Fruit fly (Drosophila melanogaster) whole organism, pupa: ENCODE measurements around the gene Gen.

Experiments used
- CG10348 ChIP-seq: fragments of 200-800 bp; sonication (Bioruptor generic); IDR thresholded peaks from 2 replicates; pipeline ENCODE4 v1.3.6; 2022; ENCODE audit warnings: missing biosample characterization, missing genetic modification characterization
- CG12605 ChIP-seq: fragments of 200-800 bp; sonication (Bioruptor generic); IDR thresholded peaks from 2 replicates; pipeline ENCODE4 v1.3.6; 2022; ENCODE audit warnings: missing biosample characterization, missing genetic modification characterization
- CG13204 ChIP-seq: fragments of 200-800 bp; sonication (Bioruptor generic); optimal IDR thresholded peaks from 2 replicates; lab custom pipeline; 2018; ENCODE audit warnings: missing biosample characterization, mild to moderate bottlenecking, missing genetic modification characterization, moderate library complexity
- CG14655 ChIP-seq: fragments of 200-800 bp; sonication (Bioruptor generic); optimal IDR thresholded peaks from 3 replicates; lab custom pipeline; 2017; ENCODE audit warnings: mild to moderate bottlenecking, missing biosample characterization, missing genetic modification reagents, missing genetic modification characterization
- CG15710 ChIP-seq: fragments of 200-800 bp; sonication (Bioruptor generic); optimal IDR thresholded peaks from 2 replicates; lab custom pipeline; 2018; ENCODE audit warnings: missing biosample characterization, mild to moderate bottlenecking, missing genetic modification characterization, moderate library complexity
- CG17806 ChIP-seq: fragments of 200-800 bp; sonication (Bioruptor generic); optimal IDR thresholded peaks from 2 replicates; lab custom pipeline; 2018; ENCODE audit warnings: missing biosample characterization, mild to moderate bottlenecking, missing genetic modification characterization, moderate library complexity
- CG32121 ChIP-seq: fragments of 200-800 bp; sonication (Bioruptor generic); IDR thresholded peaks from 2 replicates; pipeline ENCODE4 v1.3.6; 2022; ENCODE audit warnings: missing biosample characterization, missing genetic modification characterization
- CG34367 ChIP-seq: fragments of 200-800 bp; sonication (Bioruptor generic); optimal IDR thresholded peaks from 2 replicates; lab custom pipeline; 2018; ENCODE audit warnings: missing biosample characterization, mild to moderate bottlenecking, missing genetic modification characterization
- CG4496 ChIP-seq: fragments of 200-800 bp; sonication (Bioruptor generic); IDR thresholded peaks from 3 replicates; pipeline ENCODE4 v1.3.6; 2022; ENCODE audit warnings: missing biosample characterization, missing genetic modification characterization
- CG8159 ChIP-seq: fragments of 200-800 bp; sonication (Bioruptor generic); optimal IDR thresholded peaks from 3 replicates; lab custom pipeline; 2018; ENCODE audit warnings: missing biosample characterization, mild to moderate bottlenecking, missing genetic modification characterization, moderate library complexity
- CG8301 ChIP-seq: fragments of 200-800 bp; sonication (Bioruptor generic); optimal IDR thresholded peaks from 2 replicates; lab custom pipeline; 2018; ENCODE audit warnings: missing biosample characterization, mild to moderate bottlenecking, missing genetic modification characterization
- CG9948 ChIP-seq: fragments of 200-800 bp; sonication (Bioruptor generic); optimal IDR thresholded peaks from 2 replicates; lab custom pipeline; 2018; ENCODE audit warnings: missing biosample characterization, mild to moderate bottlenecking, missing genetic modification characterization, moderate library complexity
- D1 ChIP-seq: fragments of 200-800 bp; sonication (Bioruptor generic); optimal IDR thresholded peaks from 2 replicates; lab custom pipeline; 2018; ENCODE audit warnings: missing biosample characterization, mild to moderate bottlenecking, missing genetic modification characterization, moderate library complexity
- EcR ChIP-seq: fragments of 200-800 bp; sonication (Bioruptor generic); optimal IDR thresholded peaks from 3 replicates; lab custom pipeline; 2019; ENCODE audit warnings: missing biosample characterization, missing genetic modification characterization, mild to moderate bottlenecking, moderate library complexity, missing genetic modification reagents
- Ets98B ChIP-seq: fragments of 200-800 bp; sonication (Bioruptor generic); IDR thresholded peaks from 2 replicates; pipeline ENCODE4 v1.3.6; 2022; ENCODE audit warnings: missing biosample characterization, missing genetic modification characterization
- Pif1A ChIP-seq: fragments of 200-800 bp; sonication (Bioruptor generic); optimal IDR thresholded peaks from 3 replicates; lab custom pipeline; 2016; ENCODE audit warnings: missing biosample characterization, missing genetic modification characterization
- Pif1B ChIP-seq: fragments of 200-800 bp; sonication (Bioruptor generic); optimal IDR thresholded peaks from 3 replicates; lab custom pipeline; 2016; ENCODE audit warnings: missing biosample characterization, missing genetic modification characterization
- Snoo ChIP-seq: fragments of 200-800 bp; sonication (Bioruptor generic); optimal IDR thresholded peaks from 3 replicates; lab custom pipeline; 2017; ENCODE audit warnings: missing biosample characterization, mild to moderate bottlenecking, missing genetic modification characterization, inconsistent platforms
- fd96Ca ChIP-seq: fragments of 200-800 bp; sonication (Bioruptor generic); IDR thresholded peaks from 3 replicates; pipeline ENCODE4 v1.3.6; 2022; ENCODE audit warnings: missing biosample characterization, missing genetic modification characterization
- gl ChIP-seq: fragments of 200-800 bp; sonication (Bioruptor generic); optimal IDR thresholded peaks from 2 replicates; lab custom pipeline; 2018; ENCODE audit warnings: missing biosample characterization, mild to moderate bottlenecking, missing genetic modification characterization
- rn ChIP-seq: fragments of 200-800 bp; sonication (Bioruptor generic); IDR thresholded peaks from 2 replicates; pipeline ENCODE4 v1.3.6; 2022; ENCODE audit warnings: missing biosample characterization, missing genetic modification characterization

The Gen gene

dm6 chr3L:5152354-5152806 is at the start of gene Gen, which contains the start of gene Srp54k:
Gene Gen (minus strand): TSS chr3L:5152376.
Gene Srp54k (plus strand): TSS chr3L:5152678.
- peak; percentile 12; the same call in 1 of the 3 replicates for TF ChIP-seq CG4496 (GFP tag; lab: Robert Waterston, UW)
- no peak for TF ChIP-seq CG32121 (GFP tag; lab: Robert Waterston, UW)
- TF ChIP-seq CG15710 (tag; lab: Kevin White, UChicago), result peak; percentile 31

- TF ChIP-seq fd96Ca (GFP tag; lab: Robert Waterston, UW) (no peak), CG34367 (tag; lab: Kevin White, UChicago) (no peak)
- TF ChIP-seq, all 21 proteins: peak for 0
These were observed 49.6 kb upstream of the Gen start for dm6 chr3L:5201767-5202166.

DNA sequence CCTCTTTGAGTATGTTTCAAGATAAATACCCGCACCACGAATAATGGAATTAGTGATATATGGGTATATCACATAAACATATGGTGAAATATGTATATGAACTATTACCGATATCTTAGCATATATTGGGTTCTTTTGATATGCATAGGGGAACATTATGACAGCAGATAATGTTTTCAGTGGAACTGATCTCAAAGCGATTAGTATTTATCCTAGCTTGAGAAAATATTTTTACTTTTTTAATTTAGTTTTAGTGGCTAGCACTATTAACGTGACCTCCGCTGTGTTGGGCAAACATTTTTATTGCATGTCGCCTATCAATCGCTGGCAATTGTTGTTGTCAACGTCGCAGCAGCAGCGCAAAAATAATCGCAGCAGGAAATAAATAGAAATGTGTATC is 36.2 kb upstream of the Gen start:
- TF ChIP-seq EcR (GFP tag; lab: Kevin White, UChicago), result no peak
- TF ChIP-seq CG34367 (tag; lab: Kevin White, UChicago), result peak; percentile 21
- TF ChIP-seq CG13204, result no peak
- TF ChIP-seq CG8159, result peak; percentile 55
- peak; percentile 76 for TF ChIP-seq CG14655 (GFP tag; lab: Kevin White, UChicago)
- peak; percentile 9 for TF ChIP-seq Pif1B
- TF ChIP-seq gl (tag; lab: Kevin White, UChicago), result no peak
- peak; percentile 57 for TF ChIP-seq CG9948 (tag; lab: Kevin White, UChicago)
- TF ChIP-seq rn (GFP tag; lab: Robert Waterston, UW), result no peak
- TF ChIP-seq CG12605 (GFP tag; lab: Robert Waterston, UW), result 0 out of 2 replicates have a peak, but pooled peaks have one; percentile 8
- peak; percentile 43 for TF ChIP-seq CG15710 (tag; lab: Kevin White, UChicago)
- peak; percentile 63 for TF ChIP-seq CG17806 (tag; lab: Kevin White, UChicago)
- TF ChIP-seq Snoo (tag; lab: Kevin White, UChicago), result no peak
- peak; percentile 71 for TF ChIP-seq CG8301 (tag; lab: Kevin White, UChicago)
- TF ChIP-seq D1 (tag; lab: Kevin White, UChicago), result peak; percentile 2
- TF ChIP-seq CG4496 (GFP tag; lab: Robert Waterston, UW), result peak; percentile 76
- TF ChIP-seq CG10348 (GFP tag; lab: Robert Waterston, UW), result no peak
- peak; percentile 26; the same call in 1 of the 2 replicates for TF ChIP-seq Ets98B
- 0 out of 3 replicates have a peak, but pooled peaks have one; percentile 14 for TF ChIP-seq fd96Ca (GFP tag; lab: Robert Waterston, UW)
- TF ChIP-seq CG32121 (GFP tag; lab: Robert Waterston, UW), result no peak
- TF ChIP-seq Pif1A (GFP tag; lab: Kevin White, UChicago), result peak; percentile 24

- TF ChIP-seq Pif1A (GFP tag; lab: Kevin White, UChicago) (peak; percentile 32), CG14655 (GFP tag; lab: Kevin White, UChicago) (peak; percentile 61), CG10348 (GFP tag; lab: Robert Waterston, UW) (no peak), rn (GFP tag; lab: Robert Waterston, UW) (peak; percentile 48; the same call in 1 of the 2 replicates), D1 (tag; lab: Kevin White, UChicago) (no peak), CG8301 (tag; lab: Kevin White, UChicago) (peak; percentile 74), Pif1B (peak; percentile 10), CG15710 (tag; lab: Kevin White, UChicago) (peak; percentile 49), CG9948 (tag; lab: Kevin White, UChicago) (peak; percentile 60), CG17806 (tag; lab: Kevin White, UChicago) (peak; percentile 74), CG12605 (GFP tag; lab: Robert Waterston, UW) (peak; percentile 46; the same call in 1 of the 2 replicates), fd96Ca (GFP tag; lab: Robert Waterston, UW) (no peak), CG32121 (GFP tag; lab: Robert Waterston, UW) (peak; percentile 44; the same call in 1 of the 2 replicates), CG8159 (peak; percentile 60), EcR (GFP tag; lab: Kevin White, UChicago) (no peak), CG4496 (GFP tag; lab: Robert Waterston, UW) (peak; percentile 84), CG13204 (no peak), CG34367 (tag; lab: Kevin White, UChicago) (peak; percentile 49), Ets98B (peak; percentile 74)
These were observed 35.4 kb upstream of the Gen start for dm6 chr3L:5187572-5187934.

DNA sequence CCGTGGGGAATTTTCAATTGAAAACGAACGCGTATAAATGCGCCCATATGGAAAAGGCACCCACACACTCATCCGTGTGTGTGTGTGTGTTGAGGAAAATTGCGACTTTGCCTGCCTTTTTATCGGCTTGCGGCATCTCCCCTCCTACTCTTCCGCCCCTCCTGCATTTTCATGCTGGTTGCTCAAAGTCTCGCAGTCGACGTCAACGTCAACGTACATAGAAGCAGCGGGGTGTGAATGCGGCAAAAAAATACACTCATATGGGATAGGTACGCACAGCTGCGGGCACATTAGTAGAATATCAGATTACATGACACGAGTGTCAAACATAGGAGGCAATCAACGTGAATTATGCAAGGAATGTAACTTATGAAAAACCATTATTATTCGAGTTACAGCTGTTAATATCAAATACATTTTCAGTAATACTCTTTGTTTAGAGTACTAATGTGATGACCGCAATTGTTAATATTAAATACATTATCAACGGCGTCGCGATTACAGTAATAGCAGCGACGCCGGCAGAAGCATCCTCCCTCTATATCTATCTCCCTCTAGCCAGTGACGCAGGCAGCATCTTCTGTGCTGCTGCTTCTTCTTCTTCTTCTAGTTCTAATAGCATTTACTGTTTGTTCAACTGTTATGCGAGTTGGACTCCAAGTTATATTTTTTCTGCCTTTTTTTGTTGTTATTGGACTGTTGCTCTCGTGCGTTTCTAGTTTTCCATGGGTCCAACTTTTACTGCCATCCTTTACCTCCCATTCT is 34.8 kb upstream of the Gen start:
- peak; percentile 82 for TF ChIP-seq Pif1B
- TF ChIP-seq CG17806 (tag; lab: Kevin White, UChicago), result peak; percentile 88
- peak; percentile 84 for TF ChIP-seq CG15710 (tag; lab: Kevin White, UChicago)
- TF ChIP-seq CG13204, result peak; percentile 52
- TF ChIP-seq CG9948 (tag; lab: Kevin White, UChicago), result peak; percentile 91
- peak; percentile 83 for TF ChIP-seq rn (GFP tag; lab: Robert Waterston, UW)
- no peak for TF ChIP-seq EcR (GFP tag; lab: Kevin White, UChicago)
- peak; percentile 97 for TF ChIP-seq CG8301 (tag; lab: Kevin White, UChicago)
- peak; percentile 95 for TF ChIP-seq fd96Ca (GFP tag; lab: Robert Waterston, UW)
- TF ChIP-seq CG8159, result peak; percentile 88
- no peak for TF ChIP-seq D1 (tag; lab: Kevin White, UChicago)
- TF ChIP-seq Ets98B, result peak; percentile 94
- peak; percentile 96 for TF ChIP-seq CG4496 (GFP tag; lab: Robert Waterston, UW)
- peak; percentile 96 for TF ChIP-seq CG14655 (GFP tag; lab: Kevin White, UChicago)
- peak; percentile 92 for TF ChIP-seq Pif1A (GFP tag; lab: Kevin White, UChicago)
- peak; percentile 75 for TF ChIP-seq Snoo (tag; lab: Kevin White, UChicago)
- TF ChIP-seq CG10348 (GFP tag; lab: Robert Waterston, UW), result peak; percentile 73
- TF ChIP-seq gl (tag; lab: Kevin White, UChicago), result peak; percentile 74
- peak; percentile 93 for TF ChIP-seq CG32121 (GFP tag; lab: Robert Waterston, UW)
- peak; percentile 87 for TF ChIP-seq CG34367 (tag; lab: Kevin White, UChicago)
- TF ChIP-seq CG12605 (GFP tag; lab: Robert Waterston, UW), result peak; percentile 88
- TF ChIP-seq, all 21 proteins: peak for 19
